Worm (Caenorhabditis elegans): ENCODE measurements around the gene math-3.

math-3 gene

ce11 chrII:1771785-1772184, at the start of gene math-3:
math-3 (plus strand) TSS chrII:1772085.
- no peak for TF ChIP-seq ztf-23 (GFP tag; IDR thresholded peaks at IDR 0.05)
- no peak for TF ChIP-seq klf-2 (GFP tag; conservative IDR thresholded peaks at IDR 0.05)
- TF ChIP-seq flt-1 (GFP tag; IDR thresholded peaks at IDR 0.05) = no peak
- TF ChIP-seq med-1 (GFP tag; optimal IDR thresholded peaks at IDR 0.05; ENCODE audit: insufficient read depth) = no peak
- no peak for TF ChIP-seq T22C8.4 (GFP tag; IDR thresholded peaks at IDR 0.05)
- TF ChIP-seq cog-1 (tag; optimal IDR thresholded peaks at IDR 0.05) = no peak
- no peak for TF ChIP-seq tab-1 (GFP tag; IDR thresholded peaks at IDR 0.05)
- TF ChIP-seq ztf-29 (GFP tag; IDR thresholded peaks at IDR 0.05) = no peak
- TF ChIP-seq ref-1 (GFP tag; conservative IDR thresholded peaks at IDR 0.05) = no peak

DNA sequence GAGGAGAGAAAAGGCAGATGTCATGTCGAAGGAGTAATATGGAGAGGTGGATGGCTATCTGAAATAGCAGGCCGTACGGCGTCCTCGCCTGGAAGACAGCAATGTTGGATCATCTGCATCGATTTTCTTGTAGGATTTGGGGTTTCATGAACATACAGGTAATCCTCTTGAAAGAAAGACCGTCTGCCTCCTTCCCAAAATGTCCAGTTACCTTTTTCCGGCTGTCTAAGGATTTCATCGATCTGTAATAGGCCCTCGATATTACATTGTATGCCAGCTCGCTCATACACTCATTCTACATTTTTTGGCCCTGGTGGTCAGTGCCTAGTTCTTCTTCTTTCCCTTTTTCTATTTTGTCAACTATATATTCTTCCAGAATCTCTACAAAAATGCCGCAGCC, 49.5 kb upstream of the math-3 start, which contains the start of the genes fbxb-5 and btb-8:
Gene fbxb-5 (minus strand): TSS at position 101 of the 400 bp plus-strand sequence.
Gene btb-8 (plus strand): TSS at position 377 of the 400 bp plus-strand sequence.
- TF ChIP-seq cog-1 (tag; optimal IDR thresholded peaks at IDR 0.05) (no peak), ztf-29 (GFP tag; IDR thresholded peaks at IDR 0.05) (no peak), ztf-23 (GFP tag; IDR thresholded peaks at IDR 0.05) (no peak)

DNA sequence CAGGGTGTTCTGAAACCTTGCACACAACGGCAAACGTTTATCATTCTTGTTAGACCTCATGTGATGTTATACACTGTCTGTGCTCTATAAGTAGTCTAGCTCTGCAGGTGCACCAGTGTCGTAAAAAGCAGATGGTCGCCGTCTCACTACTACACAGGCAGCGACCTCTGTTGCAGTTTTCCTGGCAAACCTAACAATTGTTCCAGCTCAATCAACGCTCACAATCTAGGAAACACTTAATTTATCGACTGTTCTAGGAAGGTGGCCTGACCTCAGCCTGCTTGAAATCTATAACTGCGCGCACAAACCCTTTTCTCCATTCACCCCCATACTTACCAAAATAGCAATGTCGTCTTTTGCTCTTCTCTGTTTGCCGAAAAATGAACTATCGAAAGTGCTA, 47.6 kb upstream of the math-3 start, which contains the start of gene fbxb-11:
Gene fbxb-11 (plus strand): TSS at position 301 of the 400 bp plus-strand sequence.
- TF ChIP-seq tab-1 (GFP tag; IDR thresholded peaks at IDR 0.05) (no peak), flt-1 (GFP tag; IDR thresholded peaks at IDR 0.05) (no peak), cog-1 (tag; optimal IDR thresholded peaks at IDR 0.05) (no peak), ref-1 (GFP tag; conservative IDR thresholded peaks at IDR 0.05) (no peak), T22C8.4 (GFP tag; IDR thresholded peaks at IDR 0.05) (no peak), med-1 (GFP tag; optimal IDR thresholded peaks at IDR 0.05; ENCODE audit: insufficient read depth) (no peak), ztf-23 (GFP tag; IDR thresholded peaks at IDR 0.05) (no peak), klf-2 (GFP tag; conservative IDR thresholded peaks at IDR 0.05) (no peak), ztf-29 (GFP tag; IDR thresholded peaks at IDR 0.05) (no peak)

DNA sequence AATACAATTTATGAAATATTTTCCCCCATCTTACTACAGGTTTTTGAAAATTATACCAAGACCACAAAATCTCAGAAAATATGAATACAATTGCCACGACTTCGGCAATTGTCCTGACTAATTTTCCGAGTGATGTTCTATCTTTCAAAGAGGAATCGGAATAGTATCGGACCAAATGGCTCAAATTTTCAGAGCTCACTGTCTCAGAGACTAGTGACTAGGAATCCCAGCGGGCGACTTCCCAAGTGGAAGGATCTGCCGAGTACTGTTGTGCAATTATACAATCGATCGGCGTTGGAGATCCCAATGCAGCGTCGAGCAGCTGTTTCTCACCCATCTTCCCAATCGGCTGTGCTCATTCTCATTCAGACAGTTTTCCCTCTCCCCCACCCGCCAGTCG, 46.1 kb upstream of the math-3 start, which contains the start of gene F45C12.17:
Gene F45C12.17 (plus strand): TSS at position 377 of the 400 bp plus-strand sequence.
- 0 out of 2 replicates have a peak, but pooled peaks have one; percentile 21 for TF ChIP-seq flt-1 (GFP tag; IDR thresholded peaks at IDR 0.05)
- TF ChIP-seq klf-2 (GFP tag; conservative IDR thresholded peaks at IDR 0.05) = no peak

DNA sequence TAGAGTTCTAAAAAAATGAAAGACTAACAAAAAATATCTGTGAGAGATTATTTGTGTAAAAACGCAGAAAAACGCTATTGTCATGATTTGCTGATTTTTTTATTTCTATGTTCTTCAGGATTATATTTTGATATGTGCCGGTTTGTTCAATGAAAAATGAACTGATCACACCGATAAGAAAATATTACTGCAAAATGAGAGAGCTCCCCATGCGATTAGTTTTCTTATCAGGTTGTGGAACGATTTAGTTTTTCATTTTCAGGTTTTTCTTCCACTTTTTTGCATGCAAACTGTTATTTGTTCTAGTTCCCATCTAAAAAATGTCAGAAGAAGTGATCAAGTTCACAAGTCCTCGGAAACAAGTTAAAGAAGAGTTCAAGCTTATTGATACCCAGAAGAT, 43.6 kb upstream of the math-3 start, which contains the start of gene btb-9:
Gene btb-9 (plus strand): TSS at position 254 of the 400 bp plus-strand sequence.
- TF ChIP-seq flt-1 (GFP tag; IDR thresholded peaks at IDR 0.05) = no peak
- TF ChIP-seq cog-1 (tag; optimal IDR thresholded peaks at IDR 0.05) = no peak
- TF ChIP-seq ztf-23 (GFP tag; IDR thresholded peaks at IDR 0.05) = no peak
- TF ChIP-seq ref-1 (GFP tag; conservative IDR thresholded peaks at IDR 0.05) = no peak
- TF ChIP-seq tab-1 (GFP tag; IDR thresholded peaks at IDR 0.05) = no peak
- TF ChIP-seq klf-2 (GFP tag; conservative IDR thresholded peaks at IDR 0.05) = no peak
- no peak for TF ChIP-seq med-1 (GFP tag; optimal IDR thresholded peaks at IDR 0.05; ENCODE audit: insufficient read depth)
- no peak for TF ChIP-seq ztf-29 (GFP tag; IDR thresholded peaks at IDR 0.05)
- TF ChIP-seq T22C8.4 (GFP tag; IDR thresholded peaks at IDR 0.05) = no peak

- TF ChIP-seq ztf-23 (GFP tag; IDR thresholded peaks at IDR 0.05) (no peak), T22C8.4 (GFP tag; IDR thresholded peaks at IDR 0.05) (no peak), ref-1 (GFP tag; conservative IDR thresholded peaks at IDR 0.05) (no peak), med-1 (GFP tag; optimal IDR thresholded peaks at IDR 0.05; ENCODE audit: insufficient read depth) (no peak), ztf-29 (GFP tag; IDR thresholded peaks at IDR 0.05) (no peak), cog-1 (tag; optimal IDR thresholded peaks at IDR 0.05) (no peak), flt-1 (GFP tag; IDR thresholded peaks at IDR 0.05) (no peak), tab-1 (GFP tag; IDR thresholded peaks at IDR 0.05) (no peak), klf-2 (GFP tag; conservative IDR thresholded peaks at IDR 0.05) (no peak)
Measured at ce11 chrII:1730103-1730502, 41.8 kb upstream of the math-3 start, which contains the start of gene ceh-81. ceh-81 (plus strand) TSS chrII:1730403.

- no peak for TF ChIP-seq cog-1 (tag; optimal IDR thresholded peaks at IDR 0.05)
- TF ChIP-seq ztf-29 (GFP tag; IDR thresholded peaks at IDR 0.05) = no peak
- TF ChIP-seq klf-2 (GFP tag; conservative IDR thresholded peaks at IDR 0.05) = no peak
- TF ChIP-seq med-1 (GFP tag; optimal IDR thresholded peaks at IDR 0.05; ENCODE audit: insufficient read depth) = no peak
- no peak for TF ChIP-seq flt-1 (GFP tag; IDR thresholded peaks at IDR 0.05)
- TF ChIP-seq T22C8.4 (GFP tag; IDR thresholded peaks at IDR 0.05) = no peak
- no peak for TF ChIP-seq ztf-23 (GFP tag; IDR thresholded peaks at IDR 0.05)
- TF ChIP-seq tab-1 (GFP tag; IDR thresholded peaks at IDR 0.05) = no peak
- no peak for TF ChIP-seq ref-1 (GFP tag; conservative IDR thresholded peaks at IDR 0.05)
Measured at ce11 chrII:1731932-1732331, 40.0 kb upstream of the math-3 start, which contains the start of gene ceh-82. ceh-82 (plus strand) TSS chrII:1732232.

ce11 chrII:1735145-1735544, 36.7 kb upstream of the math-3 start:
- TF ChIP-seq tab-1 (GFP tag; IDR thresholded peaks at IDR 0.05) (no peak), cog-1 (tag; optimal IDR thresholded peaks at IDR 0.05) (no peak)

DNA sequence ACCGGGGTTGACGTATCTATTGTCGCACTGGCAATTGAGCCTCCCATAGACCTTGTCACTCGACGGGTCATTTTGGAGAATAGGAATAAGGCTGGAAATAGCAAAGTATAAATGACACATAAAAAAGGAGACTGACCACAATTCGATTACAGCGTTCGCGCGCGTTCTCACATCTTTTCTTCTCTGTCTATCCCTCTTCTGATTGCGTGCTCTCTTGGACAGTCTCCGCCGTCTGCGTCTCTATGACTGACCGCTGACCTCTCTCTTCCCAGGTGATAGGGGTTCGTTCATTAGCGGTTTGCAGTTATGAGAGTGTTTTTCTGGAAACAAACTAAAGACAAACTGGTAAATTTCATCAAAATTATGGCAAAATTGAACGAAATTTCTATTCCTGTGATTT, 35.5 kb upstream of the math-3 start, which contains the start of gene ceh-83:
Gene ceh-83 (minus strand): TSS at position 181 of the 400 bp plus-strand sequence.
- TF ChIP-seq cog-1 (tag; optimal IDR thresholded peaks at IDR 0.05) (no peak), tab-1 (GFP tag; IDR thresholded peaks at IDR 0.05) (no peak), med-1 (GFP tag; optimal IDR thresholded peaks at IDR 0.05; ENCODE audit: insufficient read depth) (no peak), ztf-23 (GFP tag; IDR thresholded peaks at IDR 0.05) (no peak), ref-1 (GFP tag; conservative IDR thresholded peaks at IDR 0.05) (no peak)

- TF ChIP-seq T22C8.4 (GFP tag; IDR thresholded peaks at IDR 0.05) (no peak), cog-1 (tag; optimal IDR thresholded peaks at IDR 0.05) (no peak), klf-2 (GFP tag; conservative IDR thresholded peaks at IDR 0.05) (no peak), ref-1 (GFP tag; conservative IDR thresholded peaks at IDR 0.05) (no peak), ztf-29 (GFP tag; IDR thresholded peaks at IDR 0.05) (no peak), tab-1 (GFP tag; IDR thresholded peaks at IDR 0.05) (no peak)
Measured at ce11 chrII:1738844-1739243, 33.0 kb upstream of the math-3 start, which contains the start of the genes irld-9 and irld-33. irld-9 (minus strand) TSS chrII:1738944. irld-33 (plus strand) TSS chrII:1739052.

Data from whole organism, midembryonic.